Worm (Caenorhabditis elegans): ENCODE measurements around the gene flp-3.

flp-3 gene

DNA sequence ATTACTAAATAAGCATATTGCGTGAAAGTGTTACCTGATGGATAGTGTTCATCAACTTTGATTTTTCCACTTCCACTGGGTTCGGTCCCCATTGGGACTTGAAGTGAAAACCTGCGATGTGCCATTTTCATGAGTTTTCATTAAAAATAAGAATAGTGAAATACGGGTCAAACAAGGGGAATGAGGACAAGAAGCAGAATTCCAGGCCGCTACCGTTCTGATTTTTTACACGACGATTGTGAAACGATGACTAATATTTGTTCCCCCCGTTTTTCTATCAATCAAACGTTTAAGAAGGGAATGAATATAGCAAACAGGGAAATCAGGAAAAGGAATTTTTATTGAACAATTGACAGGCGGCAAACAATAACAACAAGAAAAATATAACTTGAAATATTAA is 23.1 kb downstream of the flp-3 start, which contains the start of gene mlck-1:
Gene mlck-1 (minus strand): TSS at position 101 of the 400 bp plus-strand sequence.
- TF ChIP-seq ceh-39 (tag; optimal IDR thresholded peaks at IDR 0.05) (no peak), nhr-237 (tag; optimal IDR thresholded peaks at IDR 0.05) (no peak), lin-32 (GFP tag; optimal IDR thresholded peaks at IDR 0.05) (no peak), cnd-1 (tag; optimal IDR thresholded peaks at IDR 0.05) (no peak), nhr-2 (tag; optimal IDR thresholded peaks at IDR 0.05) (no peak), nhr-76 (tag; optimal IDR thresholded peaks at IDR 0.05) (no peak), elt-3 (tag; optimal IDR thresholded peaks at IDR 0.05) (no peak), lsy-2 (tag; optimal IDR thresholded peaks at IDR 0.05) (no peak), lin-13 (tag; optimal IDR thresholded peaks at IDR 0.05) (no peak), hlh-1 (tag; optimal IDR thresholded peaks at IDR 0.05) (no peak), sem-2 (GFP tag; optimal IDR thresholded peaks at IDR 0.05) (no peak), elt-1 (tag; optimal IDR thresholded peaks at IDR 0.05; ENCODE audit: borderline replicate concordance, insufficient read depth) (no peak), nhr-28 (tag; optimal IDR thresholded peaks at IDR 0.05) (no peak), unc-62 (GFP tag; optimal IDR thresholded peaks at IDR 0.05) (no peak), ham-2 (GFP tag; optimal IDR thresholded peaks at IDR 0.05) (no peak)

DNA sequence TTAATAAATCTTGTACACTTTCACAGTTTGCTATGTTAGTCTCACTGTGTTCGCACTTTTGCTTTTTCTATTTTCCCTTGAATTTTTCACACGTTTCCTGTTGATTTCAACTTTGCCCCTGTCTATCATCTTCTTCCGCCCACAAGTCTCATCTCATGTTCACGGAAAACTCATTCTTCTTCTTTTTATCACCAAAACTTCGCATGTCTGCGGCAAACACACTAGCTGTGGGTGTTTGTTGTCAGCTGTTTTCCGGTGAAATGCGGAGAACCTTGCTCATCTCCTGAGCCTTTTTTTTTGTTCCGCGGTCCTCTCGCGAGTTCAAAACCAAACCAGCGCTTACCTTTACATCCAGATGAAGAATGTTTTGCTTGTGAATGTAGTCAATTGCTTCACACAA is 24.3 kb downstream of the flp-3 start:
- TF ChIP-seq hlh-1 (tag; optimal IDR thresholded peaks at IDR 0.05) = peak; percentile 65
- TF ChIP-seq elt-3 (tag; optimal IDR thresholded peaks at IDR 0.05) = no peak

DNA sequence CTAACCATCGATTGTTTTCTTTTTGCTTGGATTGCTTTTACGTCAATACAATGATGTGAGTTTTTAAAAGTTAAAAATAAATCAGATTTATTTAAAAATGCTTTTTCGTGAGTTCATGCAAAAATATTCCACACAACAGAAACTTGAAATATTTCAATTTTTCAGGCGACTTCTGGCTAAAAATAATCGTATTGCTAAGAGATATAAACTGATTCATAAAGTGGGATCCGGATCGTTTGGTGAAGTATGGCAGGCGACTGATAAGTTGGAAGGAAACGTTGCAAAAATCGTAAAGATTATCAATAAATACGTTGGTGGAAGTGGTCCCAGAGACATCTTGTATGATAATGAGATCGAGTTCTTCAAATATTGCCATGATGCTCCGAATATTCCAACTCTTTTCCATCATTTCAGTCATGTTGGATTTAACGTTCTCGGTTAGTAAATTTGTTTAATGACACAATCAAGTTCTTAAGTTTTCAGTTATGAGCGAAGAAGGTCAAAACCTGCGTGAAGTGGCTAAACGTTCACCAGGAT is 32.2 kb downstream of the flp-3 start, which contains the start of gene ZC373.3:
Gene ZC373.3 (plus strand): TSS at position 51 of the 537 bp plus-strand sequence.
- no peak for TF ChIP-seq nhr-237 (tag; optimal IDR thresholded peaks at IDR 0.05)
- TF ChIP-seq drap-1 (GFP tag; optimal IDR thresholded peaks at IDR 0.05) = no peak
- no peak for TF ChIP-seq mab-5 (tag; optimal IDR thresholded peaks at IDR 0.05)
- no peak for TF ChIP-seq ceh-43 (GFP tag; optimal IDR thresholded peaks at IDR 0.05)
- no peak for TF ChIP-seq bed-3 (GFP tag; optimal IDR thresholded peaks at IDR 0.05)
- TF ChIP-seq M03D4.4 (tag; optimal IDR thresholded peaks at IDR 0.05) = no peak
- no peak for TF ChIP-seq sem-2 (GFP tag; optimal IDR thresholded peaks at IDR 0.05)
- TF ChIP-seq sptf-1 (tag; optimal IDR thresholded peaks at IDR 0.05) = no peak
- no peak for TF ChIP-seq unc-39 (tag; optimal IDR thresholded peaks at IDR 0.05)
- TF ChIP-seq ceh-39 (tag; optimal IDR thresholded peaks at IDR 0.05) = no peak
- no peak for TF ChIP-seq mep-1 (tag; optimal IDR thresholded peaks at IDR 0.05)
- TF ChIP-seq nhr-12 (tag; optimal IDR thresholded peaks at IDR 0.05) = no peak
- no peak for TF ChIP-seq flh-1 (GFP tag; optimal IDR thresholded peaks at IDR 0.05)
- no peak for TF ChIP-seq pha-4 (tag; optimal IDR thresholded peaks at IDR 0.05)
- no peak for TF ChIP-seq ceh-83 (GFP tag; optimal IDR thresholded peaks at IDR 0.05)
- TF ChIP-seq blmp-1 (tag; optimal IDR thresholded peaks at IDR 0.05) = no peak
- no peak for TF ChIP-seq elt-1 (tag; optimal IDR thresholded peaks at IDR 0.05; ENCODE audit: borderline replicate concordance, insufficient read depth)
- TF ChIP-seq ham-2 (GFP tag; optimal IDR thresholded peaks at IDR 0.05) = no peak

DNA sequence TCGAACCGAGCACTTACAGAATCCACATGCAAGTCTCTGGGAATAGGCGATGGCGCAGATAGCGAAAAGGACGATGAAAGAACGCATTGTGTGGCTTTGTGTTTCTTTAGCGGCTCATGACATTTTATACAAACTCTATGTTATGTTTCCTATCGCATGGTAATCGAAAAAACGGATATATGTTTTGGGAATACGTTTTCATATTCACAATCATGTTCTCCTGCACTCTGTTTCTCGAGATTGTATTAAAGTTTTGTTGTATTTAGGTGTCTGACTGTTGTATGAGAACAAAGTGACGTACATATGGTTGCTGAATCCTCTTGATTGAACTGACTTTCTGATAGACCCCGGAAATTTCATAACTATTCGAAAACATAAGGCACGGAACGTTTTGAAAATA is 34.4 kb downstream of the flp-3 start, which contains the start of gene ZC373.2:
Gene ZC373.2 (minus strand): TSS at position 101 of the 400 bp plus-strand sequence.
- no peak for TF ChIP-seq nhr-76 (tag; optimal IDR thresholded peaks at IDR 0.05)
- TF ChIP-seq nhr-2 (tag; optimal IDR thresholded peaks at IDR 0.05) = no peak
- no peak for TF ChIP-seq mls-2 (tag; optimal IDR thresholded peaks at IDR 0.05)
- TF ChIP-seq nhr-28 (tag; optimal IDR thresholded peaks at IDR 0.05) = no peak
- TF ChIP-seq nhr-237 (tag; optimal IDR thresholded peaks at IDR 0.05) = no peak
- TF ChIP-seq ham-2 (GFP tag; optimal IDR thresholded peaks at IDR 0.05) = no peak

DNA sequence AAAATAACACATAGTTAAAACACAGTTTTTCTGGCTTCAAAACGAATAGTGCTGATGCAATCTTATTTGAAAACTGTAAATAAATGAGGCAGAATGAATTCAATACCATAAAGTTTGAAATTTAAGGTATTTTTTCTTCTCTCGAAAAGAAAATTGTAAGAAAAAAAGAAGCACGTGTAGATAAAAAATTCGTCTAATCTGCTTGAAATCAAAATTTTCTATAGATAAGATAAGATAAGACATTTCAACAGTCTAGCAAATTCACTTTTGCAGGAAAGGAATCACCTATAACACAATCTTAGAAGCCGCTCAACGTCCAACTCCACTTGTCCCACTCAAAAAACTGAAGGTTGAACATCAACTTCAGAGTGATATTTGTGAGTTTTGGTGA is 38.4 kb downstream of the flp-3 start:
- TF ChIP-seq ceh-39 (tag; optimal IDR thresholded peaks at IDR 0.05) (no peak), bed-3 (GFP tag; optimal IDR thresholded peaks at IDR 0.05) (no peak), blmp-1 (tag; optimal IDR thresholded peaks at IDR 0.05) (no peak), ham-2 (GFP tag; optimal IDR thresholded peaks at IDR 0.05) (no peak), mab-5 (tag; optimal IDR thresholded peaks at IDR 0.05) (no peak), unc-120 (tag; optimal IDR thresholded peaks at IDR 0.05; ENCODE audit: poor library complexity, severe bottlenecking) (no peak), elt-3 (tag; optimal IDR thresholded peaks at IDR 0.05) (no peak), zip-8 (tag; optimal IDR thresholded peaks at IDR 0.05) (no peak), M03D4.4 (tag; optimal IDR thresholded peaks at IDR 0.05) (no peak), ceh-83 (GFP tag; optimal IDR thresholded peaks at IDR 0.05) (no peak), ceh-43 (GFP tag; optimal IDR thresholded peaks at IDR 0.05) (no peak), lsy-2 (tag; optimal IDR thresholded peaks at IDR 0.05) (no peak), sptf-1 (tag; optimal IDR thresholded peaks at IDR 0.05) (no peak), mep-1 (tag; optimal IDR thresholded peaks at IDR 0.05) (no peak), unc-62 (GFP tag; optimal IDR thresholded peaks at IDR 0.05) (no peak), drap-1 (GFP tag; optimal IDR thresholded peaks at IDR 0.05) (no peak), ztf-11 (tag; optimal IDR thresholded peaks at IDR 0.05) (no peak), sem-2 (GFP tag; optimal IDR thresholded peaks at IDR 0.05) (no peak), nhr-2 (tag; optimal IDR thresholded peaks at IDR 0.05) (no peak)

Measured in whole organism, mixed stage, embryonic.